Fruit fly (Drosophila melanogaster): ENCODE data around the gene CG32109.

CG32109 gene

dm6 chr3L:12695695-12696094, 49.4 kb upstream of the CG32109 start (continued):
- TF ChIP-seq tap (tag; optimal IDR thresholded peaks at IDR 0.05) (no peak), Fer2 (tag; optimal IDR thresholded peaks at IDR 0.05) (no peak), CG10267 (tag; optimal IDR thresholded peaks at IDR 0.05) (no peak), CG13296 (GFP tag; optimal IDR thresholded peaks at IDR 0.05) (no peak), grn (GFP tag; optimal IDR thresholded peaks at IDR 0.05) (peak; percentile 52), Hand (GFP tag; optimal IDR thresholded peaks at IDR 0.05) (no peak), sens (GFP tag) (peak; percentile 37)

- 0 out of 3 replicates have a peak, but pooled peaks have one; percentile 14 for TF ChIP-seq H15 (GFP tag; IDR thresholded peaks at IDR 0.05)
- peak in 1 of 2 experiments; percentile 44 for TF ChIP-seq eve (GFP tag; optimal IDR thresholded peaks at IDR 0.05)
- no peak for TF ChIP-seq prd (optimal IDR thresholded peaks at IDR 0.05)
- peak; percentile 8; the same call in 1 of the 3 replicates for TF ChIP-seq prd (GFP tag; IDR thresholded peaks at IDR 0.05)
- peak; percentile 74 for TF ChIP-seq Ets65A (GFP tag)
- 0 out of 3 replicates have a peak, but pooled peaks have one; percentile 29 for TF ChIP-seq CG6791 (GFP tag; IDR thresholded peaks at IDR 0.05; ENCODE audit: partially characterized antibody)
- TF ChIP-seq Hr39 (optimal IDR thresholded peaks at IDR 0.05) = peak; percentile 73
- peak; percentile 62 for TF ChIP-seq Med (GFP tag)
- TF ChIP-seq CG9215 (GFP tag; IDR thresholded peaks at IDR 0.05) = 0 out of 2 replicates have a peak, but pooled peaks have one; percentile 29
- peak; percentile 3 for TF ChIP-seq Antp (GFP tag; optimal IDR thresholded peaks at IDR 0.05)
- TF ChIP-seq Stat92E (GFP tag; optimal IDR thresholded peaks at IDR 0.05) = no peak
- TF ChIP-seq rib (GFP tag; IDR thresholded peaks at IDR 0.05) = 0 out of 2 replicates have a peak, but pooled peaks have one; percentile 21
- TF ChIP-seq NfI (GFP tag; optimal IDR thresholded peaks at IDR 0.05) = no peak
- TF ChIP-seq CG14860 (GFP tag; IDR thresholded peaks at IDR 0.05; ENCODE audit: partially characterized antibody) = no peak
- TF ChIP-seq mam (GFP tag; optimal IDR thresholded peaks at IDR 0.05) = no peak
- peak; percentile 6; the same call in 1 of the 2 replicates for TF ChIP-seq CG32772 (GFP tag; IDR thresholded peaks at IDR 0.05)
- TF ChIP-seq vfl (GFP tag; optimal IDR thresholded peaks at IDR 0.05) = no peak
- 0 out of 2 replicates have a peak, but pooled peaks have one; percentile 9 for TF ChIP-seq crol (GFP tag; IDR thresholded peaks at IDR 0.05)
- 0 out of 2 replicates have a peak, but pooled peaks have one; percentile 43 for TF ChIP-seq CG10321 (GFP tag; IDR thresholded peaks at IDR 0.05)
Measured at dm6 chr3L:12696503-12696902, 48.6 kb upstream of the CG32109 start.

dm6 chr3L:12697531-12697930, 47.6 kb upstream of the CG32109 start:
- TF ChIP-seq zen (tag; optimal IDR thresholded peaks at IDR 0.05) = peak; percentile 31
- peak in 1 of 2 experiments; percentile 73 for TF ChIP-seq insv (GFP tag; optimal IDR thresholded peaks at IDR 0.05)
- no peak for TF ChIP-seq wdn (GFP tag; IDR thresholded peaks at IDR 0.05)
- TF ChIP-seq Kr (GFP tag; optimal IDR thresholded peaks at IDR 0.05) = peak; percentile 38
- no peak for TF ChIP-seq CG11247 (GFP tag; IDR thresholded peaks at IDR 0.05)
- no peak for TF ChIP-seq tx (GFP tag; optimal IDR thresholded peaks at IDR 0.05)
- TF ChIP-seq Med (GFP tag) = peak; percentile 30
- peak; percentile 91 for TF ChIP-seq twi (tag; optimal IDR thresholded peaks at IDR 0.05)
- TF ChIP-seq Hey (tag; optimal IDR thresholded peaks at IDR 0.05) = no peak
- TF ChIP-seq CG13296 (GFP tag; optimal IDR thresholded peaks at IDR 0.05) = no peak
- peak; percentile 95 for TF ChIP-seq D (optimal IDR thresholded peaks at IDR 0.05)
- no peak for TF ChIP-seq D (GFP tag; optimal IDR thresholded peaks at IDR 0.05)

DNA sequence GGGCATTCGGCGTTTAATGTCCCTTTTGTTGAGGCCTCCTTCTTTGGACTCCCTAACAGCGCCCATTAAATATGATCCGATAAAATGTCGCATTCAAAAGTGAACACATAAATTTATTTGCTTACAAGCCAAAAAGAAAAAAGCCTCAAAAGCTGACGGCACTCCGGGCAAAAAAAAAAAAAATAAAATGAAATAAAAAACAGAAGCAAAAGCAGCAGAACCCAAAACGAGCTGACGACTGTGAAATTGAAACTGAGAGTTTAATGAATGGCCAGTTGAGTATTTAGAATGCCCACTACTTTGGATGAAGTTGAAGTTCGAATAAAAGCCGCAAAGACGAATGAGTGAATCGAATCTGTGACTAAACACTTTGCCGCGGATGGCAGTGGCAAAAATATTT, 46.9 kb upstream of the CG32109 start:
- TF ChIP-seq Jarid2 (GFP tag; optimal IDR thresholded peaks at IDR 0.05) (no peak), Dek (tag; optimal IDR thresholded peaks at IDR 0.05) (no peak), Sry-δ (GFP tag; optimal IDR thresholded peaks at IDR 0.05) (no peak), CG8290 (GFP tag; optimal IDR thresholded peaks at IDR 0.05) (no peak), CG8290 (tag; optimal IDR thresholded peaks at IDR 0.05) (no peak), CrebB (tag; optimal IDR thresholded peaks at IDR 0.05) (no peak)
